Worm (Caenorhabditis elegans): Measurements from ENCODE around the gene C46F11.4.

DNA sequence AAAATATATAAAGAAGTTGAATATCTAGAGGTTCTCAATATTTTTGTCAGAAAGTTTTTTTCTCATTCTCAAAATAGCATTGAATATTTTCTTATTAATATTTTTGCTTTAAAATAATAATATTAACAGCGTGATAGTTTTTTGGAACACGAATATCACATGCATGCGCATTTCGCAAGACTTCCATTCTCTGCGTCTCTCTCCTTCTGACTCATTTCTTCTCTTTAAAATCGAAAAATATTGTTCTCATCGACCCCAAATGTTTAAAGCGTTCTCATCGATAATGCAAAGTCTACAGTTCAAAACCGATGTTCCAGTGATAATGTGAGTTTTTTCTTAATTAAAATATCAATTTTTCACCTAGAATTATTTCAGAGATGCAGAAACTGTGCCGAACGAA, 39.3 kb upstream of the C46F11.4 start, which contains the start of gene C14B1.3:
- TF ChIP-seq lin-39 (tag; optimal IDR thresholded peaks at IDR 0.05): no peak
- peak; percentile 19 for TF ChIP-seq sma-3 (GFP tag; optimal IDR thresholded peaks at IDR 0.05)
